Worm (Caenorhabditis elegans) whole organism, mixed stage, embryonic: ENCODE results near the gene EEED8.18.

Experiments used
- M03D4.4 ChIP-seq: sonication (generic microtip); optimal IDR thresholded peaks from 2 replicates; lab custom pipeline; 2017; ENCODE audit warnings: mild to moderate bottlenecking, missing genetic modification characterization, missing compliant biosample characterization
- bed-3 ChIP-seq: fragments of 200-800 bp; sonication (Bioruptor generic); optimal IDR thresholded peaks from 3 replicates; lab custom pipeline; 2018; ENCODE audit warnings: mild to moderate bottlenecking, missing genetic modification characterization, moderate library complexity, missing compliant biosample characterization
- blmp-1 ChIP-seq: fragments of 150-350 bp; optimal IDR thresholded peaks from 2 replicates; lab custom pipeline; 2014; ENCODE audit warnings: missing biosample characterization, missing genetic modification characterization
- ceh-39 ChIP-seq: fragments of 150-350 bp; optimal IDR thresholded peaks from 2 replicates; lab custom pipeline; 2014; ENCODE audit warnings: missing biosample characterization, missing genetic modification characterization
- ceh-43 ChIP-seq: fragments of 200-800 bp; sonication (Bioruptor generic); optimal IDR thresholded peaks from 2 replicates; lab custom pipeline; 2018; ENCODE audit warnings: mild to moderate bottlenecking, missing genetic modification characterization, moderate library complexity, missing compliant biosample characterization
- ceh-83 ChIP-seq: fragments of 200-800 bp; sonication (Bioruptor generic); optimal IDR thresholded peaks from 2 replicates; lab custom pipeline; 2018; ENCODE audit warnings: mild to moderate bottlenecking, missing genetic modification characterization, missing compliant biosample characterization
- ces-1 ChIP-seq: fragments of 150-350 bp; optimal IDR thresholded peaks from 2 replicates; lab custom pipeline; 2014; ENCODE audit warnings: missing biosample characterization, missing genetic modification reagents, missing genetic modification characterization
- cnd-1 ChIP-seq: fragments of 200-800 bp; sonication (Bioruptor generic); optimal IDR thresholded peaks from 2 replicates; lab custom pipeline; 2018; ENCODE audit warnings: mild to moderate bottlenecking, missing genetic modification characterization, missing compliant biosample characterization
- drap-1 ChIP-seq: fragments of 200-800 bp; sonication (Bioruptor generic); optimal IDR thresholded peaks from 3 replicates; lab custom pipeline; 2018; ENCODE audit warnings: mild to moderate bottlenecking, missing genetic modification characterization, missing compliant biosample characterization
- elt-1 ChIP-seq: sonication (generic microtip); optimal IDR thresholded peaks from 2 replicates; lab custom pipeline; 2017; ENCODE audit warnings: missing genetic modification characterization, mild to moderate bottlenecking, missing compliant biosample characterization, antibody characterized with exemption, moderate library complexity, borderline replicate concordance; ENCODE audit not compliant: insufficient read depth
- elt-3 ChIP-seq: fragments of 150-350 bp; optimal IDR thresholded peaks from 2 replicates; lab custom pipeline; 2014; ENCODE audit warnings: missing biosample characterization, missing genetic modification characterization
- ham-2 ChIP-seq: fragments of 200-800 bp; sonication (Bioruptor generic); optimal IDR thresholded peaks from 2 replicates; lab custom pipeline; 2018; ENCODE audit warnings: mild to moderate bottlenecking, missing genetic modification characterization, missing compliant biosample characterization
- hlh-1 ChIP-seq: fragments of 150-350 bp; optimal IDR thresholded peaks from 2 replicates; lab custom pipeline; 2014; ENCODE audit warnings: missing biosample characterization, missing genetic modification reagents, missing genetic modification characterization
- lin-13 ChIP-seq: fragments of 150-350 bp; optimal IDR thresholded peaks from 2 replicates; lab custom pipeline; 2014; ENCODE audit warnings: missing biosample characterization, missing genetic modification characterization
- lin-32 ChIP-seq: fragments of 200-800 bp; sonication (Bioruptor generic); optimal IDR thresholded peaks from 2 replicates; lab custom pipeline; 2018; ENCODE audit warnings: mild to moderate bottlenecking, missing genetic modification characterization, missing compliant biosample characterization
- lsy-2 ChIP-seq: fragments of 150-350 bp; optimal IDR thresholded peaks from 2 replicates; lab custom pipeline; 2014; ENCODE audit warnings: missing biosample characterization, missing genetic modification characterization
- mab-5 ChIP-seq: fragments of 150-350 bp; optimal IDR thresholded peaks from 2 replicates; lab custom pipeline; 2014; ENCODE audit warnings: missing biosample characterization, missing genetic modification characterization
- mls-2 ChIP-seq: sonication (generic microtip); optimal IDR thresholded peaks from 2 replicates; lab custom pipeline; 2016; ENCODE audit warnings: mild to moderate bottlenecking, missing genetic modification characterization, moderate library complexity, missing compliant biosample characterization
- nhr-12 ChIP-seq: fragments of 150-350 bp; optimal IDR thresholded peaks from 2 replicates; lab custom pipeline; 2014; ENCODE audit warnings: missing biosample characterization, missing genetic modification characterization
- nhr-2 ChIP-seq: fragments of 150-350 bp; optimal IDR thresholded peaks from 2 replicates; lab custom pipeline; 2014; ENCODE audit warnings: missing biosample characterization, missing genetic modification characterization
- nhr-237 ChIP-seq: fragments of 150-350 bp; optimal IDR thresholded peaks from 2 replicates; lab custom pipeline; 2014; ENCODE audit warnings: missing biosample characterization, missing genetic modification characterization
- nhr-28 ChIP-seq: fragments of 150-350 bp; optimal IDR thresholded peaks from 2 replicates; lab custom pipeline; 2014; ENCODE audit warnings: missing biosample characterization, missing genetic modification characterization
- nhr-76 ChIP-seq: sonication (generic microtip); optimal IDR thresholded peaks from 2 replicates; lab custom pipeline; 2017; ENCODE audit warnings: missing biosample characterization, missing genetic modification characterization
- sem-2 ChIP-seq: fragments of 200-800 bp; sonication (Bioruptor generic); optimal IDR thresholded peaks from 2 replicates; lab custom pipeline; 2018; ENCODE audit warnings: mild to moderate bottlenecking, missing genetic modification characterization, missing compliant biosample characterization
- sptf-1 ChIP-seq: sonication (generic microtip); optimal IDR thresholded peaks from 2 replicates; lab custom pipeline; 2017; ENCODE audit warnings: mild to moderate bottlenecking, missing genetic modification characterization, moderate library complexity, missing compliant biosample characterization
- tbx-8 ChIP-seq: fragments of 200-800 bp; sonication (Bioruptor generic); optimal IDR thresholded peaks from 2 replicates; lab custom pipeline; 2018; ENCODE audit warnings: mild to moderate bottlenecking, missing genetic modification characterization, moderate library complexity, missing compliant biosample characterization
- unc-39 ChIP-seq: fragments of 150-350 bp; optimal IDR thresholded peaks from 2 replicates; lab custom pipeline; 2014; ENCODE audit warnings: missing biosample characterization, missing genetic modification characterization
- unc-62 ChIP-seq: fragments of 150-350 bp; optimal IDR thresholded peaks from 2 replicates; lab custom pipeline; 2014; ENCODE audit warnings: missing biosample characterization, missing genetic modification reagents, missing genetic modification characterization
- zip-8 ChIP-seq: fragments of 150-350 bp; optimal IDR thresholded peaks from 2 replicates; lab custom pipeline; 2014; ENCODE audit warnings: missing biosample characterization, missing genetic modification characterization
- ztf-11 ChIP-seq: fragments of 150-350 bp; optimal IDR thresholded peaks from 2 replicates; lab custom pipeline; 2014; ENCODE audit warnings: missing biosample characterization, missing genetic modification characterization

The EEED8.18 gene

DNA sequence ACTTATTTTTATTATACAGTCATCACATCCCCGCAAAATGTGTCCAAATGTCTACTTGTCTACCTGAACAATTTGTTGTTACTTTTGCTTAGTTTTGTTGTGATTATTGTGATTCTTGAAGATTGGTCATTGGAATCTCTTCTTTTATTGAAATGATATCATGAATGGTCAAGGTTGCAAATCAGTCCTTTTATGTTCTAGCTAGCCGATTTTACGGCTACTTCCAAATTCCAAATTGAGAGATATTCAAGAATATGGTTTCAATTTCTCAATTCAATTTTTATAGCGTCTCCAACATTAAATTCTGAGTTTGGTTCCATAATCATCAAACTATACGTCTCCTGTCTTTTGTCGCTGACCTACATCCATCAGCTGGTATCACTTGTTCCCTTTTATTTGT is 38.9 kb upstream of the EEED8.18 start:
- TF ChIP-seq cnd-1 (tag; lab: Kevin White, UChicago) (no peak), unc-39 (no peak), tbx-8 (no peak), ceh-39 (tag; lab: Kevin White, UChicago) (no peak), mab-5 (no peak), ceh-43 (no peak), drap-1 (GFP tag; lab: Kevin White, UChicago) (no peak), lsy-2 (tag; lab: Kevin White, UChicago) (no peak), blmp-1 (tag; lab: Kevin White, UChicago) (no peak), ztf-11 (tag; lab: Kevin White, UChicago) (no peak), lin-32 (GFP tag; lab: Kevin White, UChicago) (no peak)

- TF ChIP-seq nhr-28 = no peak
- TF ChIP-seq sem-2 (GFP tag; lab: Kevin White, UChicago) = no peak
- no peak for TF ChIP-seq lin-13 (tag; lab: Kevin White, UChicago)
- no peak for TF ChIP-seq elt-1
- no peak for TF ChIP-seq elt-3 (tag; lab: Kevin White, UChicago)
- TF ChIP-seq ztf-11 (tag; lab: Kevin White, UChicago) = no peak
- TF ChIP-seq cnd-1 (tag; lab: Kevin White, UChicago) = no peak
Observed at ce11 chrII:5449620-5450019, 37.2 kb upstream of the EEED8.18 start.

- TF ChIP-seq blmp-1 (tag; lab: Kevin White, UChicago) = no peak
- TF ChIP-seq tbx-8 = no peak
- TF ChIP-seq nhr-76 (tag; lab: Kevin White, UChicago) = no peak
- TF ChIP-seq ceh-43 = no peak
- TF ChIP-seq hlh-1 (tag; lab: Kevin White, UChicago) = peak; percentile 87
- peak; percentile 8 for TF ChIP-seq unc-62 (GFP tag; lab: Kevin White, UChicago)
Observed at ce11 chrII:5449219-5449618, 36.8 kb upstream of the EEED8.18 start.

ce11 chrII:5447381-5447780 is 35.0 kb upstream of the EEED8.18 start, which contains the start of gene cex-1:
Gene cex-1 (plus strand): TSS chrII:5447681.
- TF ChIP-seq ces-1 = no peak

DNA sequence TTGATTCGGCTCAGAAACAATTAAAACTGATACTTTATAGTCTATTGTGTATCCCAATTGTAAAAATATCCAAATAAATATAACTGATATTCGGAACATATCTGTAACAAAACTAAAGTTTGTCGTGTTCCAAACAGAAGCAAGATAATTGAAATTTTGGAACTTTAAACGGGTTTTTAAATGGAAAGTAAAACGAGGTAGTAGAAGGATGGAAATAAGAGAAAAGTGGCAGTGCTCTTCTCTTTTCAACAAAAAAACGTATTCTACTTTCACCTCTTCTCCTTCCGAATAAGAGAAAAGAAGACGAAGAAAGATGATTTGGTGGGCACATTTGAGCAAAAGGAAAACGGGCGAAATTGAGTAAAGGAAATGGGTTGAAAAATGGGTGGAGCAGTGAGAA is 34.1 kb upstream of the EEED8.18 start, which contains the start of gene nmr-1:
Gene nmr-1 (minus strand): TSS at position 101 of the 400 bp plus-strand sequence.
- TF ChIP-seq sem-2 (GFP tag; lab: Kevin White, UChicago) (no peak), ceh-83 (GFP tag; lab: Kevin White, UChicago) (no peak), lin-13 (tag; lab: Kevin White, UChicago) (no peak), nhr-12 (tag; lab: Kevin White, UChicago) (no peak), blmp-1 (tag; lab: Kevin White, UChicago) (no peak), ham-2 (GFP tag; lab: Kevin White, UChicago) (no peak), M03D4.4 (tag; lab: Kevin White, UChicago) (no peak), unc-62 (GFP tag; lab: Kevin White, UChicago) (no peak), tbx-8 (no peak), unc-39 (no peak), bed-3 (no peak), mls-2 (tag; lab: Kevin White, UChicago) (no peak), sptf-1 (tag; lab: Kevin White, UChicago) (no peak), nhr-237 (tag; lab: Kevin White, UChicago) (no peak), ceh-43 (no peak), zip-8 (tag; lab: Kevin White, UChicago) (no peak), nhr-2 (tag; lab: Kevin White, UChicago) (no peak), mab-5 (no peak)
- TF ChIP-seq, all 35 proteins: peak for 0

ce11 chrII:5437586-5437985 is 25.2 kb upstream of the EEED8.18 start, which contains the start of gene F07F6.1:
Gene F07F6.1 (plus strand): TSS chrII:5437886.
- TF ChIP-seq nhr-237 (tag; lab: Kevin White, UChicago) = no peak
- TF ChIP-seq nhr-2 (tag; lab: Kevin White, UChicago) = no peak
- no peak for TF ChIP-seq elt-3 (tag; lab: Kevin White, UChicago)
- TF ChIP-seq nhr-28 = no peak
